Worm (Caenorhabditis elegans) whole organism, L4 larva: ENCODE results near the gene AC3.5.
A peak's percentile ranks its signal among the peaks of the same experiment; 100 is the strongest.
"Not testable (repeated sequence)": the region's sequence is repeated elsewhere in the genome, so short reads cannot be mapped to it uniquely, and the experiment has no call there.

ENCODE experiments used
- D1046.2 ChIP-seq: fragments of 200-800 bp; sonication (Bioruptor generic); IDR thresholded peaks from 2 replicates; pipeline ENCODE4 v1.3.6; 2022; ENCODE audit warnings: missing genetic modification characterization, missing compliant biosample characterization
- Y105C5A.15 ChIP-seq: fragments of 200-800 bp; sonication (Bioruptor generic); IDR thresholded peaks from 2 replicates; pipeline ENCODE4 v1.3.6; 2022; ENCODE audit warnings: missing genetic modification characterization, missing compliant biosample characterization
- Y48G9A.11 ChIP-seq: fragments of 200-800 bp; sonication (Bioruptor generic); IDR thresholded peaks from 2 replicates; pipeline ENCODE4 v1.3.6; 2022; ENCODE audit warnings: missing genetic modification reagents, missing genetic modification characterization, missing compliant biosample characterization
- aha-1 ChIP-seq: fragments of 150-350 bp; peaks from one replicate; lab custom pipeline; 2014; ENCODE audit warnings: missing biosample characterization, missing genetic modification characterization
- arid-1 ChIP-seq: fragments of 200-800 bp; sonication (Bioruptor generic); conservative IDR thresholded peaks from 2 replicates; pipeline ENCODE4 v1.3.6; 2022; ENCODE audit warnings: missing genetic modification reagents, missing genetic modification characterization, missing compliant biosample characterization
- attf-4 ChIP-seq: sonication (generic microtip); optimal IDR thresholded peaks from 3 replicates; lab custom pipeline; 2017; ENCODE audit warnings: missing biosample characterization, missing genetic modification characterization
- ceh-20 ChIP-seq: fragments of 200-800 bp; sonication (Bioruptor generic); IDR thresholded peaks from 2 replicates; pipeline ENCODE4 v1.3.6; 2022; ENCODE audit warnings: missing genetic modification reagents, missing genetic modification characterization, missing compliant biosample characterization
- ceh-32 ChIP-seq: sonication (generic microtip); optimal IDR thresholded peaks from 2 replicates; lab custom pipeline; 2016; ENCODE audit warnings: mild to moderate bottlenecking, missing genetic modification characterization, missing compliant biosample characterization; ENCODE audit not compliant: poor library complexity
- ceh-44 ChIP-seq: fragments of 200-800 bp; sonication (Bioruptor generic); IDR thresholded peaks from 2 replicates; pipeline ENCODE4 v1.3.6; 2022; ENCODE audit warnings: missing genetic modification reagents, missing genetic modification characterization, missing compliant biosample characterization
- ces-1 ChIP-seq: fragments of 150-350 bp; sonication (generic microtip); optimal IDR thresholded peaks from 4 replicates; lab custom pipeline; 2014; ENCODE audit warnings: missing biosample characterization, missing genetic modification reagents, missing genetic modification characterization
- daf-16 ChIP-seq, 3 experiments: sonication (generic microtip); optimal IDR thresholded peaks; 2 replicates each; lab custom pipeline; 2016 to 2017; ENCODE audit warnings: missing genetic modification characterization in 3 of 3, missing genetic modification reagents in 3 of 3, mild to moderate bottlenecking in 2 of 3, missing compliant biosample characterization in 2 of 3, missing biosample characterization in 1 of 3, moderate library complexity in 1 of 3
- daf-19 ChIP-seq: fragments of 200-800 bp; sonication (Bioruptor generic); conservative IDR thresholded peaks from 2 replicates; pipeline ENCODE4 v1.3.6; 2022; ENCODE audit warnings: missing genetic modification characterization, missing compliant biosample characterization
- dmd-6 ChIP-seq: fragments of 200-800 bp; sonication (Bioruptor generic); IDR thresholded peaks from 2 replicates; pipeline ENCODE4 v1.3.6; 2022; ENCODE audit warnings: missing genetic modification reagents, missing genetic modification characterization, missing compliant biosample characterization
- dmd-9 ChIP-seq: fragments of 200-800 bp; sonication (Bioruptor generic); IDR thresholded peaks from 2 replicates; pipeline ENCODE4 v1.3.6; 2022; ENCODE audit warnings: missing genetic modification reagents, missing genetic modification characterization, missing compliant biosample characterization
- dpl-1 ChIP-seq: fragments of 150-350 bp; optimal IDR thresholded peaks from 2 replicates; lab custom pipeline; 2014; ENCODE audit warnings: missing biosample characterization, missing genetic modification reagents, missing genetic modification characterization
- dve-1 ChIP-seq: sonication (generic microtip); optimal IDR thresholded peaks from 2 replicates; lab custom pipeline; 2017; ENCODE audit warnings: antibody characterized with exemption, mild to moderate bottlenecking, missing genetic modification characterization, missing compliant biosample characterization; ENCODE audit not compliant: insufficient read depth
- egl-43 ChIP-seq: fragments of 200-800 bp; sonication (Bioruptor generic); IDR thresholded peaks from 2 replicates; pipeline ENCODE4 v1.3.6; 2022; ENCODE audit warnings: missing genetic modification reagents, missing genetic modification characterization, missing compliant biosample characterization
- fkh-10 ChIP-seq: fragments of 150-350 bp; optimal IDR thresholded peaks from 2 replicates; lab custom pipeline; 2014; ENCODE audit warnings: missing biosample characterization, missing genetic modification reagents, missing genetic modification characterization
- gei-8 ChIP-seq: fragments of 200-800 bp; sonication (Bioruptor generic); optimal IDR thresholded peaks from 2 replicates; lab custom pipeline; 2018; ENCODE audit warnings: mild to moderate bottlenecking, missing genetic modification characterization, missing compliant biosample characterization
- jun-1 ChIP-seq: fragments of 150-350 bp; optimal IDR thresholded peaks from 2 replicates; lab custom pipeline; 2014; ENCODE audit warnings: missing biosample characterization, missing genetic modification reagents, missing genetic modification characterization
- lin-1 ChIP-seq: fragments of 200-800 bp; sonication (Bioruptor generic); IDR thresholded peaks from 2 replicates; pipeline ENCODE4 v1.3.6; 2022; ENCODE audit warnings: missing genetic modification reagents, missing genetic modification characterization, missing compliant biosample characterization
- lin-29 ChIP-seq: fragments of 200-800 bp; sonication (Bioruptor generic); IDR thresholded peaks from 2 replicates; pipeline ENCODE4 v1.3.6; 2022; ENCODE audit warnings: missing genetic modification reagents, missing genetic modification characterization, missing compliant biosample characterization
- lin-38 ChIP-seq: fragments of 200-800 bp; sonication (Bioruptor generic); IDR thresholded peaks from 2 replicates; pipeline ENCODE4 v1.3.6; 2022; ENCODE audit warnings: missing genetic modification reagents, missing genetic modification characterization, missing compliant biosample characterization
- lir-3 ChIP-seq: sonication (generic microtip); optimal IDR thresholded peaks from 2 replicates; lab custom pipeline; 2016; ENCODE audit warnings: mild to moderate bottlenecking, missing genetic modification characterization, missing compliant biosample characterization
- madf-9 ChIP-seq: fragments of 200-800 bp; sonication (Bioruptor generic); conservative IDR thresholded peaks from 2 replicates; pipeline ENCODE4 v1.3.6; 2022; ENCODE audit warnings: missing genetic modification reagents, missing genetic modification characterization, missing compliant biosample characterization
- mdl-1 ChIP-seq, 2 experiments: fragments of 150-350 bp in 1 of 2; sonication (generic microtip) in 1 of 2; optimal IDR thresholded peaks; 2 replicates each; lab custom pipeline; 2014 to 2017; ENCODE audit warnings: missing biosample characterization in 2 of 2, missing genetic modification characterization in 2 of 2
- mep-1 ChIP-seq: fragments of 150-350 bp; sonication (generic microtip); optimal IDR thresholded peaks from 3 replicates; lab custom pipeline; 2014; ENCODE audit warnings: missing biosample characterization, missing genetic modification characterization
- mxl-2 ChIP-seq: fragments of 200-800 bp; sonication (Bioruptor generic); conservative IDR thresholded peaks from 2 replicates; pipeline ENCODE4 v1.3.6; 2022; ENCODE audit warnings: missing genetic modification reagents, missing genetic modification characterization, missing compliant biosample characterization
- mxl-3 ChIP-seq: fragments of 200-800 bp; sonication (Bioruptor generic); optimal IDR thresholded peaks from 2 replicates; lab custom pipeline; 2018; ENCODE audit warnings: mild to moderate bottlenecking, missing genetic modification characterization, missing compliant biosample characterization
- nhr-28 ChIP-seq: fragments of 150-350 bp; optimal IDR thresholded peaks from 2 replicates; lab custom pipeline; 2014; ENCODE audit warnings: missing biosample characterization, missing genetic modification characterization
- nhr-41 ChIP-seq: fragments of 200-800 bp; sonication (Bioruptor generic); IDR thresholded peaks from 2 replicates; pipeline ENCODE4 v1.3.6; 2022; ENCODE audit warnings: missing genetic modification reagents, missing genetic modification characterization, missing compliant biosample characterization
- nhr-42 ChIP-seq: fragments of 200-800 bp; sonication (Bioruptor generic); IDR thresholded peaks from 2 replicates; pipeline ENCODE4 v1.3.6; 2022; ENCODE audit warnings: missing genetic modification characterization, missing compliant biosample characterization
- nhr-48 ChIP-seq: sonication (generic microtip); optimal IDR thresholded peaks from 2 replicates; lab custom pipeline; 2016; ENCODE audit warnings: mild to moderate bottlenecking, missing genetic modification characterization, missing compliant biosample characterization
- nhr-6 ChIP-seq: fragments of 150-350 bp; optimal IDR thresholded peaks from 2 replicates; lab custom pipeline; 2014; ENCODE audit warnings: missing biosample characterization, missing genetic modification characterization
- pha-4 ChIP-seq, 2 experiments: fragments of 150-350 bp in 1 of 2; fragments of 200-800 bp in 1 of 2; sonication (Bioruptor generic) in 1 of 2; IDR thresholded peaks in 1 of 2; optimal IDR thresholded peaks in 1 of 2; 2 replicates each; pipeline versions ENCODE4 v1.3.6 to Lab custom; 2014 to 2022; ENCODE audit warnings: missing genetic modification characterization in 2 of 2, missing genetic modification reagents in 2 of 2, missing biosample characterization in 1 of 2, missing compliant biosample characterization in 1 of 2
- php-3 ChIP-seq: fragments of 200-800 bp; sonication (Bioruptor generic); IDR thresholded peaks from 2 replicates; pipeline ENCODE4 v1.3.6; 2022; ENCODE audit warnings: missing genetic modification reagents, missing genetic modification characterization, missing compliant biosample characterization
- saeg-2 ChIP-seq: fragments of 200-800 bp; sonication (Bioruptor generic); IDR thresholded peaks from 2 replicates; pipeline ENCODE4 v1.3.6; 2022; ENCODE audit warnings: missing genetic modification reagents, missing genetic modification characterization, missing compliant biosample characterization
- spr-1 ChIP-seq: sonication (generic microtip); optimal IDR thresholded peaks from 2 replicates; lab custom pipeline; 2016; ENCODE audit warnings: mild to moderate bottlenecking, missing genetic modification characterization, missing compliant biosample characterization
- spr-3 ChIP-seq: fragments of 200-800 bp; sonication (Bioruptor generic); optimal IDR thresholded peaks from 2 replicates; lab custom pipeline; 2018; ENCODE audit warnings: mild to moderate bottlenecking, missing genetic modification characterization, missing compliant biosample characterization
- tag-97 ChIP-seq: fragments of 200-800 bp; sonication (Bioruptor generic); IDR thresholded peaks from 2 replicates; pipeline ENCODE4 v1.3.6; 2022; ENCODE audit warnings: missing genetic modification characterization, missing compliant biosample characterization
- unc-62 ChIP-seq, 3 experiments: fragments of 150-350 bp in 1 of 3; sonication (generic microtip); optimal IDR thresholded peaks in 2 of 3; peaks in 1 of 3; 1 replicate in 1 of 3; 2 replicates in 2 of 3; lab custom pipeline; 2014 to 2017; ENCODE audit warnings: missing biosample characterization in 3 of 3, missing genetic modification characterization in 3 of 3, missing genetic modification reagents in 3 of 3, missing genotype in 1 of 3
- vab-7 ChIP-seq: fragments of 200-800 bp; sonication (Bioruptor generic); IDR thresholded peaks from 2 replicates; pipeline ENCODE4 v1.3.6; 2022; ENCODE audit warnings: missing genetic modification reagents, missing genetic modification characterization, missing compliant biosample characterization
- zfp-2 ChIP-seq: sonication (generic microtip); optimal IDR thresholded peaks from 2 replicates; lab custom pipeline; 2016; ENCODE audit warnings: mild to moderate bottlenecking, missing genetic modification characterization, missing compliant biosample characterization
- zfp-3 ChIP-seq: fragments of 200-800 bp; sonication (Bioruptor generic); conservative IDR thresholded peaks from 2 replicates; pipeline ENCODE4 v1.3.6; 2022; ENCODE audit warnings: missing genetic modification reagents, missing genetic modification characterization, missing compliant biosample characterization
- zip-11 ChIP-seq: fragments of 200-800 bp; sonication (Bioruptor generic); IDR thresholded peaks from 2 replicates; pipeline ENCODE4 v1.3.6; 2022; ENCODE audit warnings: missing genetic modification characterization, missing compliant biosample characterization
- ztf-11 ChIP-seq: fragments of 150-350 bp; optimal IDR thresholded peaks from 2 replicates; lab custom pipeline; 2014; ENCODE audit warnings: missing biosample characterization, missing genetic modification characterization

AC3.5 gene

DNA sequence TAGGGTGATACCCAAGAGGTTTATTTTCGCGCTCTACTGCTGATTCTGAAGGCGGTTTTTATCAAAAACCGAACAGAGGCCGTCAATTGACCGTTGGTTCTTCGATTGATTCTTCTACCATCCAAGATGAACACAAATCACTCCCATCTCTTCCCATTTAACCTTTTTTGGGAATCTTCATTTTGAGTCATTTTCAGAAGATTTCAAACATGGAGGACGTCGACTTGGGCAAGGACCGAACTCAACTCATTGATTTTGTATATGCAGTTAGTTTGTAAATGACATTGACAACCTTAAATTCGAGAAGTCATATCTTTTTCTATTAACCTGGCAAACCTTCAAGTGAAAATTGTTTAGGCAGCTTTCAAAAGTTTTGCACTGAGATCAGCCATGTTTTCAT lies at the start of gene AC3.5:
Gene AC3.5 (plus strand): TSS at position 210 of the 400 bp plus-strand sequence.
- no peak for TF ChIP-seq nhr-6 (tag; lab: Kevin White, UChicago)
- TF ChIP-seq fkh-10 = no peak
- TF ChIP-seq zfp-2 = no peak
- no peak for TF ChIP-seq ceh-32
- no peak for TF ChIP-seq Y105C5A.15
- peak; percentile 12 for TF ChIP-seq mxl-3 (GFP tag; lab: Kevin White, UChicago)
- peak in 1 of 2 experiments; percentile 56 for TF ChIP-seq unc-62 (GFP tag; optimal IDR thresholded peaks at IDR 0.05 in 1 of 2; lab: Kevin White, UChicago)
- no peak for TF ChIP-seq unc-62 (tag; optimal IDR thresholded peaks at IDR 0.05; lab: Kevin White, UChicago)
- peak; percentile 88 for TF ChIP-seq nhr-28
- no peak for TF ChIP-seq daf-19
- TF ChIP-seq lir-3 (tag; lab: Kevin White, UChicago) = no peak
- no peak for TF ChIP-seq dmd-9 (GFP tag; lab: Robert Waterston, UW)
- no peak for TF ChIP-seq jun-1 (tag; lab: Kevin White, UChicago)
- no peak for TF ChIP-seq ceh-44
- TF ChIP-seq tag-97 (GFP tag; lab: Robert Waterston, UW) = no peak
- TF ChIP-seq ces-1 = no peak
- no peak for TF ChIP-seq gei-8 (GFP tag; lab: Kevin White, UChicago)
- TF ChIP-seq attf-4 = no peak
- no peak for TF ChIP-seq dpl-1 (GFP tag; lab: Kevin White, UChicago)

DNA sequence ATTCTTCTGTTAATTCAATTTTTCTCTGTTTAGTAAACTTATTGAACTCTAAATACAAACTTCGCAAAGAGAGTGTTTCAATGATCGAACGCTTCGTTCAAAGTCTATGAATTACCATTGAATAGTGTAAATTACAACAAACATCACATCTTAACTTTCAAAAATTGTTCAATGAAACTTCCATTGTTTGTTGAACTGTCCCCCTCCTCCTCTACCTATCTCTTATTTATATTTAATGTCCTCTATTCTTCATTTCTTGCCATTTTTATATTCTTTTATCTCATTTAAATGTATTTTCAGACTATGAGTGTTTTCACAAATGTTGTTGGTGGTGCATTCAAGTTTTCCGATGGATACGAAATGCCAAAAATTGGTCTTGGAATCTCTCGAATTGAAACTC lies 49.1 kb upstream of the AC3.5 start, which contains the start of gene K07C5.2:
Gene K07C5.2 (plus strand): TSS at position 301 of the 400 bp plus-strand sequence.
- no peak for TF ChIP-seq ztf-11 (tag; lab: Kevin White, UChicago)
- TF ChIP-seq D1046.2 (GFP tag; lab: Robert Waterston, UW) = no peak
- no peak for TF ChIP-seq mdl-1 (tag; optimal IDR thresholded peaks at IDR 0.05; lab: Kevin White, UChicago)

DNA sequence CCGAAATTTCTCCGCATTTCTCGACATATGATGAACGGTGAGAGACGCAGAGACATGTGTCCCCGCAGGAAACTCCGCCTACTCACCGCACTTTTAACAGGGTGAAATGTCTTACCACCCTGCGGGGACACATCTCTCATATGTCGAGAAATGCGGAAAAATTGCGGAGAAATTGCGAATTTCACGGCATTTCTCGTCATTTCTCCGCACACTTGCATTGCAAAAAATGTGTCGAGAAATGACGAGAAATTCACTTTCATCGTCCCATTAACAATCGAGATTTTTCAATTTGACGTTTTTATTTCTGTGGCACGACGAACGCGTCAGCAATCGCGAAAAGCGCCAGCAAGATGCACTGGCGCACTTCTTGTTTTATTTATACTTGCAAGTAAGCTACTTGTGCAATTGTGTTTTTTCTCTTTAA lies 46.4 kb upstream of the AC3.5 start, which contains the start of gene K07C5.13:
Gene K07C5.13 (plus strand): TSS at position 151 of the 424 bp plus-strand sequence.
- TF ChIP-seq nhr-48 (tag; lab: Kevin White, UChicago) = peak; percentile 95
- TF ChIP-seq spr-1 (tag; lab: Kevin White, UChicago) = peak; percentile 71
- peak; percentile 9 for TF ChIP-seq dve-1
- TF ChIP-seq ceh-20 (GFP tag; lab: Robert Waterston, UW) = peak; percentile 95
- peak; percentile 92 for TF ChIP-seq lin-29 (GFP tag; lab: Robert Waterston, UW)
- TF ChIP-seq arid-1 (GFP tag; lab: Robert Waterston, UW) = peak; percentile 89
- TF ChIP-seq saeg-2 = peak; percentile 90
- TF ChIP-seq aha-1 (tag; lab: Kevin White, UChicago) = peak; percentile 93
- peak; percentile 0 for TF ChIP-seq nhr-6 (tag; lab: Kevin White, UChicago)
- 0 out of 2 replicates have a peak, but pooled peaks have one; percentile 23 for TF ChIP-seq zip-11 (GFP tag; lab: Robert Waterston, UW)
- peak; percentile 84 for TF ChIP-seq madf-9
- TF ChIP-seq dmd-6 (GFP tag; lab: Robert Waterston, UW) = peak; percentile 93
- TF ChIP-seq egl-43 (GFP tag; lab: Robert Waterston, UW) = peak; percentile 94
- peak; percentile 74; the same call in 1 of the 2 replicates for TF ChIP-seq mxl-2 (GFP tag; lab: Robert Waterston, UW)
- TF ChIP-seq lin-1 (GFP tag; lab: Robert Waterston, UW) = peak; percentile 84
- peak; percentile 91 for TF ChIP-seq pha-4 (GFP tag; IDR thresholded peaks at IDR 0.05; lab: Robert Waterston, UW)
- TF ChIP-seq pha-4, daf-16 (tag; optimal IDR thresholded peaks at IDR 0.05; lab: Kevin White, UChicago): not testable (repeated sequence)
- TF ChIP-seq nhr-41 = peak; percentile 24; the same call in 1 of the 2 replicates
- peak in 1 of 2 experiments; percentile 51 for TF ChIP-seq daf-16 (GFP tag; optimal IDR thresholded peaks at IDR 0.05; lab: Kevin White, UChicago)
- TF ChIP-seq mep-1 = peak; percentile 32
- peak; percentile 94 for TF ChIP-seq dmd-9 (GFP tag; lab: Robert Waterston, UW)
- TF ChIP-seq spr-3 = peak; percentile 54
- TF ChIP-seq vab-7 = peak; percentile 78
- TF ChIP-seq nhr-42 (GFP tag; lab: Robert Waterston, UW) = peak; percentile 92
- peak; percentile 93 for TF ChIP-seq zfp-3 (GFP tag; lab: Robert Waterston, UW)
- TF ChIP-seq Y48G9A.11 = peak; percentile 89
- 0 out of 2 replicates have a peak, but pooled peaks have one; percentile 11 for TF ChIP-seq Y105C5A.15
- TF ChIP-seq lin-38 (GFP tag; lab: Robert Waterston, UW) = peak; percentile 92
- TF ChIP-seq php-3 (GFP tag; lab: Robert Waterston, UW) = peak; percentile 91
